Comparison of ENCODE assay signal across 1 fruit fly cellular context in genomic region chrX:8259881-8260280, dm6.
TF ChIP-seq lines count a peak whose summit lies in the region.

No protein-coding gene starts in this region.

TF ChIP-seq in whole organism, embryonic, 481 proteins besides CTCF, POLR2A, EP300 and RAD21 (continued from another document):
- TF ChIP-seq gsb-n (tag; optimal IDR thresholded peaks at IDR 0.05; lab: Kevin White, UChicago) (peak; percentile 40), Abd-B (GFP tag; optimal IDR thresholded peaks at IDR 0.05; lab: Kevin White, UChicago) (peak; percentile 16), sisA (GFP tag; IDR thresholded peaks at IDR 0.05; lab: Robert Waterston, UW) (peak; percentile 49), CG10462 (GFP tag; optimal IDR thresholded peaks at IDR 0.05; lab: Kevin White, UChicago) (no peak), gem (tag; optimal IDR thresholded peaks at IDR 0.05; lab: Kevin White, UChicago) (peak; percentile 62), CG4424 (GFP tag; optimal IDR thresholded peaks at IDR 0.05; lab: Kevin White, UChicago) (peak; percentile 39), croc (GFP tag; conservative IDR thresholded peaks at IDR 0.05; lab: Robert Waterston, UW) (peak; percentile 37; the same call in 1 of the 3 replicates), Antp (GFP tag; optimal IDR thresholded peaks at IDR 0.05; lab: Kevin White, UChicago) (no peak), CoRest (tag; optimal IDR thresholded peaks at IDR 0.05; lab: Kevin White, UChicago) (peak; percentile 8), D (optimal IDR thresholded peaks at IDR 0.05; lab: Kevin White, UChicago) (no peak), D (GFP tag; optimal IDR thresholded peaks at IDR 0.05; lab: Kevin White, UChicago) (peak; percentile 28), CG2678 (tag; optimal IDR thresholded peaks at IDR 0.05; lab: Kevin White, UChicago) (peak; percentile 31), chif (GFP tag; optimal IDR thresholded peaks at IDR 0.05; lab: Kevin White, UChicago) (peak; percentile 5 to 21), her (GFP tag; optimal IDR thresholded peaks at IDR 0.05; lab: Kevin White, UChicago) (no peak), CG11085 (GFP tag; IDR thresholded peaks at IDR 0.05; lab: Robert Waterston, UW) (no peak)
